Worm (Caenorhabditis elegans) whole organism, L1 larva: Measurements from ENCODE around the gene C53A5.2.

Source experiments
- C16A3.4 ChIP-seq: fragments of 150-350 bp; optimal IDR thresholded peaks from 2 replicates; lab custom pipeline; 2014; ENCODE audit warnings: missing biosample characterization, missing genetic modification characterization
- C34B4.2 ChIP-seq: sonication (generic microtip); optimal IDR thresholded peaks from 2 replicates; lab custom pipeline; 2017; ENCODE audit warnings: mild to moderate bottlenecking, missing genetic modification characterization, missing compliant biosample characterization
- F16B12.6 ChIP-seq: fragments of 150-350 bp; optimal IDR thresholded peaks from 2 replicates; lab custom pipeline; 2014; ENCODE audit warnings: missing biosample characterization, missing genetic modification characterization
- Y116A8C.19 ChIP-seq: sonication (generic microtip); optimal IDR thresholded peaks from 2 replicates; lab custom pipeline; 2016; ENCODE audit warnings: missing compliant biosample characterization, missing genetic modification characterization, borderline replicate concordance
- blmp-1 ChIP-seq: fragments of 150-350 bp; optimal IDR thresholded peaks from 2 replicates; lab custom pipeline; 2014; ENCODE audit warnings: missing biosample characterization, missing genetic modification characterization
- ceh-63 ChIP-seq: fragments of 200-800 bp; sonication (Bioruptor generic); optimal IDR thresholded peaks from 2 replicates; lab custom pipeline; 2018; ENCODE audit warnings: mild to moderate bottlenecking, missing genetic modification characterization, missing compliant biosample characterization
- ceh-82 ChIP-seq, 3 experiments: fragments of 150-350 bp in 1 of 3; sonication (generic microtip) in 2 of 3; optimal IDR thresholded peaks; 2 replicates each; lab custom pipeline; 2014 to 2017; ENCODE audit warnings: missing biosample characterization in 3 of 3, missing genetic modification characterization in 3 of 3
- ceh-90 ChIP-seq: sonication (generic microtip); optimal IDR thresholded peaks from 2 replicates; lab custom pipeline; 2016; ENCODE audit warnings: missing genetic modification characterization, missing compliant biosample characterization
- dpl-1 ChIP-seq, 3 experiments: fragments of 150-350 bp in 2 of 3; sonication (generic microtip) in 1 of 3; optimal IDR thresholded peaks; 2 replicates each; lab custom pipeline; 2014 to 2017; ENCODE audit warnings: missing biosample characterization in 3 of 3, missing genetic modification characterization in 3 of 3, missing genetic modification reagents in 3 of 3
- efl-1 ChIP-seq, 4 experiments: fragments of 150-350 bp; optimal IDR thresholded peaks in 3 of 4; peaks in 1 of 4; 1 replicate in 1 of 4; 2 replicates in 3 of 4; lab custom pipeline; 2014; ENCODE audit warnings: missing biosample characterization in 2 of 4, missing genetic modification characterization in 2 of 4, missing genetic modification reagents in 2 of 4
- efl-3 ChIP-seq: fragments of 200-800 bp; sonication (Bioruptor generic); optimal IDR thresholded peaks from 2 replicates; lab custom pipeline; 2018; ENCODE audit warnings: mild to moderate bottlenecking, missing genetic modification characterization, missing compliant biosample characterization
- elt-2 ChIP-seq: sonication (generic microtip); optimal IDR thresholded peaks from 2 replicates; lab custom pipeline; 2016; ENCODE audit warnings: missing genetic modification characterization, mild to moderate bottlenecking, inconsistent platforms, missing compliant biosample characterization, missing genetic modification reagents
- elt-3 ChIP-seq, 6 experiments: fragments of 150-350 bp in 1 of 6; sonication (generic microtip); optimal IDR thresholded peaks; 2 replicates each; lab custom pipeline; 2017 to 2018; ENCODE audit warnings: missing biosample characterization in 6 of 6, missing genetic modification characterization in 6 of 6, inconsistent platforms in 1 of 6
- fkh-4 ChIP-seq: sonication (generic microtip); optimal IDR thresholded peaks from 2 replicates; lab custom pipeline; 2016; ENCODE audit warnings: missing compliant biosample characterization, missing genetic modification characterization, borderline replicate concordance
- fkh-8 ChIP-seq: sonication (generic microtip); optimal IDR thresholded peaks from 2 replicates; lab custom pipeline; 2016; ENCODE audit warnings: mild to moderate bottlenecking, missing genetic modification characterization, missing compliant biosample characterization
- irx-1 ChIP-seq: sonication (generic microtip); optimal IDR thresholded peaks from 2 replicates; lab custom pipeline; 2016; ENCODE audit warnings: missing genetic modification characterization, missing compliant biosample characterization
- isw-1 ChIP-seq: fragments of 200-800 bp; sonication (Bioruptor generic); IDR thresholded peaks from 2 replicates; pipeline ENCODE4 v1.3.6; 2022; ENCODE audit warnings: missing genetic modification characterization, missing compliant biosample characterization
- lin-14 ChIP-seq: fragments of 200-800 bp; sonication (Bioruptor generic); optimal IDR thresholded peaks from 2 replicates; lab custom pipeline; 2018; ENCODE audit warnings: mild to moderate bottlenecking, missing genetic modification characterization, moderate library complexity, missing compliant biosample characterization
- lin-39 ChIP-seq: fragments of 150-350 bp; optimal IDR thresholded peaks from 2 replicates; lab custom pipeline; 2014; ENCODE audit warnings: missing biosample characterization, missing genetic modification reagents, missing genetic modification characterization
- lsy-2 ChIP-seq, 2 experiments: fragments of 150-350 bp; optimal IDR thresholded peaks; 2 replicates each; lab custom pipeline; 2014; ENCODE audit warnings: missing biosample characterization in 2 of 2, missing genetic modification characterization in 2 of 2
- mef-2 ChIP-seq: fragments of 150-350 bp; optimal IDR thresholded peaks from 2 replicates; lab custom pipeline; 2014; ENCODE audit warnings: missing biosample characterization, missing genetic modification characterization
- mep-1 ChIP-seq: fragments of 150-350 bp; optimal IDR thresholded peaks from 2 replicates; lab custom pipeline; 2014; ENCODE audit warnings: missing biosample characterization, missing genetic modification characterization
- nhr-20 ChIP-seq: sonication (generic microtip); optimal IDR thresholded peaks from 2 replicates; lab custom pipeline; 2016; ENCODE audit warnings: mild to moderate bottlenecking, missing genetic modification characterization, missing compliant biosample characterization
- nhr-71 ChIP-seq: sonication (generic microtip); optimal IDR thresholded peaks from 2 replicates; lab custom pipeline; 2016; ENCODE audit warnings: mild to moderate bottlenecking, missing genetic modification characterization, moderate library complexity, missing compliant biosample characterization
- nhr-84 ChIP-seq: sonication (generic microtip); optimal IDR thresholded peaks from 2 replicates; lab custom pipeline; 2017; ENCODE audit warnings: missing biosample characterization, missing genetic modification characterization
- nhr-85 ChIP-seq: sonication (generic microtip); peaks from one replicate; lab custom pipeline; 2016; ENCODE audit warnings: missing genetic modification characterization, inconsistent platforms, missing compliant biosample characterization
- nhr-90 ChIP-seq: sonication (generic microtip); optimal IDR thresholded peaks from 2 replicates; lab custom pipeline; 2016; ENCODE audit warnings: mild to moderate bottlenecking, missing genetic modification characterization, missing compliant biosample characterization; ENCODE audit not compliant: poor library complexity
- pag-3 ChIP-seq: sonication (generic microtip); optimal IDR thresholded peaks from 2 replicates; lab custom pipeline; 2017; ENCODE audit warnings: missing genetic modification characterization, mild to moderate bottlenecking, missing compliant biosample characterization, antibody characterized with exemption, borderline replicate concordance; ENCODE audit not compliant: insufficient read depth
- pqm-1 ChIP-seq: sonication (generic microtip); optimal IDR thresholded peaks from 3 replicates; lab custom pipeline; 2017; ENCODE audit warnings: missing biosample characterization, missing genetic modification characterization
- rnt-1 ChIP-seq: sonication (generic microtip); optimal IDR thresholded peaks from 2 replicates; lab custom pipeline; 2016; ENCODE audit warnings: mild to moderate bottlenecking, missing genetic modification characterization, moderate library complexity, missing compliant biosample characterization
- snu-23 ChIP-seq: sonication (generic microtip); optimal IDR thresholded peaks from 2 replicates; lab custom pipeline; 2016; ENCODE audit warnings: missing genetic modification characterization, missing compliant biosample characterization
- sptf-1 ChIP-seq: fragments of 150-350 bp; optimal IDR thresholded peaks from 2 replicates; lab custom pipeline; 2014; ENCODE audit warnings: missing biosample characterization, missing genetic modification characterization
- tbx-2 ChIP-seq: sonication (generic microtip); optimal IDR thresholded peaks from 2 replicates; lab custom pipeline; 2016; ENCODE audit warnings: missing genetic modification characterization, missing compliant biosample characterization
- tlp-1 ChIP-seq: fragments of 150-350 bp; optimal IDR thresholded peaks from 2 replicates; lab custom pipeline; 2014; ENCODE audit warnings: missing biosample characterization, missing genetic modification characterization
- zag-1 ChIP-seq: fragments of 150-350 bp; optimal IDR thresholded peaks from 2 replicates; lab custom pipeline; 2014; ENCODE audit warnings: missing biosample characterization, missing genetic modification characterization

Gene C53A5.2

DNA sequence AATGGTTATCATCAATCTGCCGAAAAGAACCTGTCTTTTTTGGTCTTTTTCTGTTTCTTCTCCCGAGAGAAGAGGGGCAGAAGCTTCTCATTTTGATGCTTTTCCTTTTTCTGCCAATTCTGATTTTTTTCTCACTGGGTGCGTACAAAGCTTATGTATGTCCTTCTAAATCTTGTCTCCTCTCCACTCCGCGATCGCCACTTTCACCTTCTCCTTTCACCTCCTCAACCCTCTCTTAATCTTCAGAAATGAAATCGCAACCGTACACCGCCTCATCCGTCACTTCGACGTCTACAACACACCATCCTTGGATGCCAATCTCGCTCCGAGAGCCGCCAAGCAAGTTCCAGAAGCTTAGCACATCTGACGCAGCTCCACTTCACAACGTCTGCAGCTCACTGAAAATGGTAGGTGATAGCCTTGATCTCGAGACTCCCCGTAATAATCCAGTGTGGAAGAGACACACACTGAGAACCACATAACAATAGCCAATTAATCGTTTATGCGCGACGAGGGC is 14.9 kb downstream of the C53A5.2 start, which contains the start of gene R02D5.1:
R02D5.1 (plus strand) TSS at position 245 of the 517 bp plus-strand sequence.
- TF ChIP-seq blmp-1 (tag; lab: Kevin White, UChicago) (peak; percentile 99), lsy-2 (tag; optimal IDR thresholded peaks at IDR 0.05; lab: Kevin White, UChicago) (no peak), nhr-84 (tag; lab: Kevin White, UChicago) (no peak)

DNA sequence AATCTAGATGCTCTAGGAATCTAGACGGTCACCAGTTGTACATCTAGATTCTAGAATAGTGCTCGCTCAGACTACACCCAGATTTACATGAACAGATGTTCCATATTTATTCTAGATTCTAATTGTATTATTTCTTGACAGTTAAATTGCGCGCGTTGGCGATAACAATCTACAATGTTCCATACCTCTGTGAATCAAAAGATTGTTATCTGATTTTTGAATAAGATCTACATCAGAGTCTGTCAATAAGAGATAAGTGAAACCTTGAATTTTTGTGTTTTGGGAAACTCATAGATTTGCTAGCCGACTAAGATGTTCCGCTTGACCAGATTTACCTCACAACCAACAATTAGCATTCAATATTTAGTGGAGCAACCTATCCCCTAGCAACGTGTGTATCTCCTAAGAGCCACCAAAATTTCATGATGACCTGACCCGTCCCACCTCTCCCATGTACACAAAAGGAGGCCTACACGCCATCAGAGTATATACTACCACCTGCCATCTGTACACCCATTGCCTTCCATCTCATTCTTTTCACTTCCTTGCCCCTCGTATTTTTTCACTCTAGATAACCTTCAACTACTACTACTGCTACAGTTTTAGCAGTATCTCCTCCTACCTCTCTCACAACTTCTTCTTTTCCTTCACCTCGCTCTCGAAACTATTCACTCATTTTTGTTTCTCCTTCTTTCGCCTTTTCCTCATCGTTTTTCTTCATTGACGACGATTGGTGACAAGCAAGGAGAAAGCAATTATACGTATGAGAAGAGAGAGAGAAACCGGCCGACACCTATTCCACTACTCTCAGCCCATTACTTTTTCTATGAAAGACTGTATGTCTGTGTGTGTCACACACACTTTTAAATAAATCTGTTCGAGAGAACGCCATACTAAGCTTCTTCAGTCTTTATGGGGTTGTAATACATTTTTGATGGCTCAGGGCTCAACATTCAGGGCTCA is 16.0 kb downstream of the C53A5.2 start:
- TF ChIP-seq rnt-1 (tag; lab: Kevin White, UChicago) = peak; percentile 43
- peak; percentile 18 for TF ChIP-seq lin-39 (tag; lab: Kevin White, UChicago)
- TF ChIP-seq C16A3.4 (tag; lab: Kevin White, UChicago) = peak; percentile 18
- TF ChIP-seq lin-14 (GFP tag; lab: Kevin White, UChicago) = peak; percentile 73
- peak; percentile 98 for TF ChIP-seq nhr-85 (tag; lab: Kevin White, UChicago)
- TF ChIP-seq elt-3 (tag; optimal IDR thresholded peaks at IDR 0.05; lab: Kevin White, UChicago) = peak in 2 of 6 experiments; percentile 37 to 59
- no peak for TF ChIP-seq sptf-1 (tag; lab: Kevin White, UChicago)
- peak; percentile 27 for TF ChIP-seq nhr-71 (tag; lab: Kevin White, UChicago)
- no peak for TF ChIP-seq mep-1 (tag; lab: Kevin White, UChicago)
- peak; percentile 89 for TF ChIP-seq tlp-1 (tag; lab: Kevin White, UChicago)
- TF ChIP-seq ceh-82 (tag; optimal IDR thresholded peaks at IDR 0.05; lab: Kevin White, UChicago) = no peak
- peak; percentile 81 for TF ChIP-seq blmp-1 (tag; lab: Kevin White, UChicago)
- no peak for TF ChIP-seq ceh-63 (GFP tag; lab: Kevin White, UChicago)
- peak; percentile 18 for TF ChIP-seq snu-23 (GFP tag; lab: Kevin White, UChicago)
- TF ChIP-seq fkh-8 (tag; lab: Kevin White, UChicago) = no peak
- peak; percentile 26 for TF ChIP-seq irx-1 (tag; lab: Kevin White, UChicago)
- TF ChIP-seq efl-1 (optimal IDR thresholded peaks at IDR 0.05; lab: Kevin White, UChicago) = no peak
- TF ChIP-seq efl-1 (GFP tag; optimal IDR thresholded peaks at IDR 0.05 in 1 of 2; lab: Kevin White, UChicago) = peak in 1 of 2 experiments; percentile 90
- peak; percentile 10 for TF ChIP-seq nhr-20 (tag; lab: Kevin White, UChicago)
- TF ChIP-seq, all 84 proteins: peak for 13

DNA sequence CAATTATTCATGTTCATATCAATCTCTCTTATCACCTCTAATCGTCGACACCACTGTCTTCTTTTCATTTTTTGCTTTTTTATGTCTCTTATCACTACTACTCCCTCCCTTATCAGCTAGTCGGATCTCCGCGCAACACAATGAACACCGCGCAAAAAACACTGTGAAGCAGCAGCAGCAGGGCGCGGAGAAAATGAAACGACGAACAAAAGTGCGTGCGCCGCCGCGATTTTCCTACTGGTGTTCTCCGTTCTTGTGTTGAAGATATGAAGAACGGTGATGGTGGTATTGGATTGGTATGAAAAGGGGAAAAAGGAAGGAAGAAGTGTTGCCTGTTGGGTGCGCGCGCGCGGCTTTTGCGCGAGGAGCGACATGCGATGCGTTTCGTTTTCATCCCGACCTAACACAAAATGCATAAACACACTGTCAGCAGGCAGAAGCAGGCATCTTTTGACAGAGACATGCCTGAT is 17.2 kb downstream of the C53A5.2 start:
- peak; percentile 75 for TF ChIP-seq blmp-1 (tag; lab: Kevin White, UChicago)
- no peak for TF ChIP-seq mef-2 (tag; lab: Kevin White, UChicago)
- no peak for TF ChIP-seq nhr-90 (tag; lab: Kevin White, UChicago)
- no peak for TF ChIP-seq nhr-71 (tag; lab: Kevin White, UChicago)
- TF ChIP-seq lin-14 (GFP tag; lab: Kevin White, UChicago) = peak; percentile 62
- TF ChIP-seq pag-3 (tag; lab: Kevin White, UChicago) = no peak
- TF ChIP-seq ceh-90 (tag; lab: Kevin White, UChicago) = no peak
- no peak for TF ChIP-seq tbx-2
- TF ChIP-seq fkh-4 = no peak
- no peak for TF ChIP-seq nhr-20 (tag; lab: Kevin White, UChicago)
- no peak for TF ChIP-seq dpl-1 (GFP tag; optimal IDR thresholded peaks at IDR 0.05; lab: Kevin White, UChicago)
- TF ChIP-seq isw-1 = no peak
- TF ChIP-seq Y116A8C.19 (tag; lab: Kevin White, UChicago) = no peak
- TF ChIP-seq zag-1 (tag; lab: Kevin White, UChicago) = no peak
- TF ChIP-seq elt-2 (tag; lab: Kevin White, UChicago) = peak; percentile 83
- TF ChIP-seq elt-3 (tag; optimal IDR thresholded peaks at IDR 0.05; lab: Kevin White, UChicago) = peak in 1 of 6 experiments; percentile 25
- TF ChIP-seq pqm-1 (tag; lab: Kevin White, UChicago) = peak; percentile 80
- peak; percentile 71 for TF ChIP-seq nhr-85 (tag; lab: Kevin White, UChicago)
- no peak for TF ChIP-seq efl-3 (GFP tag; lab: Kevin White, UChicago)
- TF ChIP-seq F16B12.6 = no peak
- TF ChIP-seq C34B4.2 = no peak
- TF ChIP-seq tlp-1 (tag; lab: Kevin White, UChicago) = peak; percentile 31
